Fruit fly (Drosophila melanogaster) whole organism, prepupa: Measurements from ENCODE around the gene CG12009.

Source experiments
- Blimp-1 ChIP-seq: fragments of 200-800 bp; sonication (Bioruptor generic); optimal IDR thresholded peaks from 3 replicates; lab custom pipeline; 2017; ENCODE audit warnings: missing biosample characterization, missing genetic modification characterization, mild to moderate bottlenecking, moderate library complexity, missing genetic modification reagents
- CG10631 ChIP-seq: fragments of 200-800 bp; sonication (Bioruptor generic); optimal IDR thresholded peaks from 2 replicates; lab custom pipeline; 2016; ENCODE audit warnings: missing biosample characterization, missing genetic modification characterization
- CG10669 ChIP-seq: fragments of 200-800 bp; sonication (Bioruptor generic); optimal IDR thresholded peaks from 3 replicates; lab custom pipeline; 2018; ENCODE audit warnings: missing biosample characterization, mild to moderate bottlenecking, missing genetic modification characterization, moderate library complexity
- CG11762 ChIP-seq: fragments of 200-800 bp; sonication (Bioruptor generic); optimal IDR thresholded peaks from 3 replicates; lab custom pipeline; 2016; ENCODE audit warnings: missing biosample characterization, missing genetic modification characterization; ENCODE audit not compliant: insufficient read depth
- CG3032 ChIP-seq: fragments of 200-800 bp; optimal IDR thresholded peaks from 2 replicates; lab custom pipeline; 2019; ENCODE audit warnings: missing biosample characterization, mild to moderate bottlenecking, missing genetic modification characterization, moderate library complexity
- CG31627 ChIP-seq: fragments of 200-800 bp; sonication (Bioruptor generic); optimal IDR thresholded peaks from 3 replicates; lab custom pipeline; 2016; ENCODE audit warnings: missing biosample characterization, missing genetic modification characterization
- CG32006 ChIP-seq: fragments of 200-800 bp; sonication (Bioruptor generic); optimal IDR thresholded peaks from 3 replicates; lab custom pipeline; 2017; ENCODE audit warnings: missing biosample characterization, mild to moderate bottlenecking, missing genetic modification characterization
- CG34406 ChIP-seq: fragments of 200-800 bp; sonication (Bioruptor generic); optimal IDR thresholded peaks from 3 replicates; lab custom pipeline; 2016; ENCODE audit warnings: missing biosample characterization, missing genetic modification characterization
- CG3919 ChIP-seq: fragments of 200-800 bp; sonication (Bioruptor generic); optimal IDR thresholded peaks from 3 replicates; lab custom pipeline; 2016; ENCODE audit warnings: missing biosample characterization, missing genetic modification characterization
- CG4318 ChIP-seq: fragments of 200-800 bp; sonication (Bioruptor generic); optimal IDR thresholded peaks from 3 replicates; lab custom pipeline; 2017; ENCODE audit warnings: missing biosample characterization, mild to moderate bottlenecking, missing genetic modification characterization
- CG6276 ChIP-seq: fragments of 200-800 bp; sonication (Bioruptor generic); optimal IDR thresholded peaks from 2 replicates; lab custom pipeline; 2017; ENCODE audit warnings: missing biosample characterization, mild to moderate bottlenecking, missing genetic modification characterization
- CG6808 ChIP-seq: fragments of 200-800 bp; sonication (Bioruptor generic); optimal IDR thresholded peaks from 3 replicates; lab custom pipeline; 2017; ENCODE audit warnings: missing biosample characterization, missing genetic modification characterization, mild to moderate bottlenecking, moderate library complexity, missing genetic modification reagents
- CG6854 ChIP-seq: fragments of 200-800 bp; sonication (Bioruptor generic); optimal IDR thresholded peaks from 2 replicates; lab custom pipeline; 2017; ENCODE audit warnings: missing biosample characterization, mild to moderate bottlenecking, missing genetic modification characterization
- CG7368 ChIP-seq: fragments of 200-800 bp; sonication (Bioruptor generic); optimal IDR thresholded peaks from 3 replicates; lab custom pipeline; 2016; ENCODE audit warnings: missing biosample characterization, missing genetic modification characterization
- CG8119 ChIP-seq: fragments of 200-800 bp; sonication (Bioruptor generic); IDR thresholded peaks from 3 replicates; pipeline ENCODE4 v1.3.6; 2022; ENCODE audit warnings: missing biosample characterization, missing genetic modification characterization
- CG8319 ChIP-seq: fragments of 200-800 bp; sonication (Bioruptor generic); optimal IDR thresholded peaks from 3 replicates; lab custom pipeline; 2016; ENCODE audit warnings: missing biosample characterization, missing genetic modification characterization
- CG8632 ChIP-seq: fragments of 200-800 bp; sonication (Bioruptor generic); optimal IDR thresholded peaks from 3 replicates; lab custom pipeline; 2016; ENCODE audit warnings: missing biosample characterization, missing genetic modification characterization
- CG9139 ChIP-seq: fragments of 200-800 bp; sonication (Bioruptor generic); optimal IDR thresholded peaks from 3 replicates; lab custom pipeline; 2017; ENCODE audit warnings: missing biosample characterization, mild to moderate bottlenecking, missing genetic modification characterization
- Eip75B ChIP-seq: fragments of 200-800 bp; sonication (Bioruptor generic); optimal IDR thresholded peaks from 3 replicates; lab custom pipeline; 2016; ENCODE audit warnings: missing biosample characterization, missing genetic modification characterization
- Eip78C ChIP-seq: fragments of 200-800 bp; sonication (Bioruptor generic); peaks from one replicate; lab custom pipeline; 2016; ENCODE audit warnings: missing biosample characterization, missing genetic modification characterization
- Ets96B ChIP-seq: fragments of 200-800 bp; optimal IDR thresholded peaks from 2 replicates; lab custom pipeline; 2019; ENCODE audit warnings: missing biosample characterization, mild to moderate bottlenecking, missing genetic modification characterization, moderate library complexity
- Gug ChIP-seq: fragments of 200-800 bp; sonication (Bioruptor generic); IDR thresholded peaks from 2 replicates; pipeline ENCODE4 v1.3.6; 2022; ENCODE audit warnings: missing biosample characterization, missing genetic modification characterization
- Hr38 ChIP-seq: sonication (Bioruptor generic); optimal IDR thresholded peaks from 2 replicates; lab custom pipeline; 2016; ENCODE audit warnings: missing biosample characterization, missing genetic modification characterization
- Hr4 ChIP-seq: fragments of 200-800 bp; sonication (Bioruptor generic); optimal IDR thresholded peaks from 3 replicates; lab custom pipeline; 2016; ENCODE audit warnings: missing biosample characterization, missing genetic modification characterization
- Lpt ChIP-seq: fragments of 200-800 bp; sonication (Bioruptor generic); optimal IDR thresholded peaks from 3 replicates; lab custom pipeline; 2016; ENCODE audit warnings: missing biosample characterization, missing genetic modification characterization
- Met ChIP-seq: fragments of 200-800 bp; sonication (Bioruptor generic); optimal IDR thresholded peaks from 3 replicates; lab custom pipeline; 2016; ENCODE audit warnings: missing biosample characterization, missing genetic modification characterization
- OdsH ChIP-seq: fragments of 200-800 bp; sonication (Bioruptor generic); optimal IDR thresholded peaks from 3 replicates; lab custom pipeline; 2016; ENCODE audit warnings: missing biosample characterization, missing genetic modification characterization
- Smox ChIP-seq: fragments of 200-800 bp; sonication (Bioruptor generic); optimal IDR thresholded peaks from 3 replicates; lab custom pipeline; 2016; ENCODE audit warnings: missing biosample characterization, missing genetic modification characterization
- Sox15 ChIP-seq: fragments of 200-800 bp; sonication (Bioruptor generic); optimal IDR thresholded peaks from 3 replicates; lab custom pipeline; 2016; ENCODE audit warnings: missing biosample characterization, missing genetic modification characterization
- achi ChIP-seq: fragments of 200-800 bp; sonication (Bioruptor generic); optimal IDR thresholded peaks from 3 replicates; lab custom pipeline; 2016; ENCODE audit warnings: missing biosample characterization, missing genetic modification characterization
- acj6 ChIP-seq: fragments of 200-800 bp; sonication (Bioruptor generic); optimal IDR thresholded peaks from 3 replicates; lab custom pipeline; 2016; ENCODE audit warnings: missing biosample characterization, missing genetic modification characterization
- cyc ChIP-seq: fragments of 200-800 bp; sonication (Bioruptor generic); optimal IDR thresholded peaks from 3 replicates; lab custom pipeline; 2016; ENCODE audit warnings: missing biosample characterization, missing genetic modification characterization
- dac ChIP-seq: fragments of 200-800 bp; sonication (Bioruptor generic); optimal IDR thresholded peaks from 2 replicates; lab custom pipeline; 2017; ENCODE audit warnings: missing biosample characterization, mild to moderate bottlenecking, missing genetic modification characterization
- dsx ChIP-seq: fragments of 200-800 bp; optimal IDR thresholded peaks from 3 replicates; lab custom pipeline; 2019; ENCODE audit warnings: missing biosample characterization, mild to moderate bottlenecking, missing genetic modification characterization, moderate library complexity; ENCODE audit not compliant: poor library complexity, severe bottlenecking
- eg ChIP-seq: fragments of 200-800 bp; sonication (Bioruptor generic); IDR thresholded peaks from 3 replicates; pipeline ENCODE4 v1.3.6; 2022; ENCODE audit warnings: missing biosample characterization, missing genetic modification characterization
- fd85E ChIP-seq: fragments of 200-800 bp; sonication (Bioruptor generic); optimal IDR thresholded peaks from 3 replicates; lab custom pipeline; 2016; ENCODE audit warnings: missing biosample characterization, missing genetic modification characterization
- lz ChIP-seq: fragments of 200-800 bp; sonication (Bioruptor generic); optimal IDR thresholded peaks from 3 replicates; lab custom pipeline; 2016; ENCODE audit warnings: missing biosample characterization, missing genetic modification characterization
- net ChIP-seq: fragments of 200-800 bp; sonication (Bioruptor generic); optimal IDR thresholded peaks from 3 replicates; lab custom pipeline; 2016; ENCODE audit warnings: missing biosample characterization, missing genetic modification characterization
- pdm3 ChIP-seq: fragments of 200-800 bp; sonication (Bioruptor generic); optimal IDR thresholded peaks from 3 replicates; lab custom pipeline; 2016; ENCODE audit warnings: missing biosample characterization, missing genetic modification characterization
- salr ChIP-seq, 2 experiments: fragments of 200-800 bp; sonication (Bioruptor generic); optimal IDR thresholded peaks; 3 replicates each; lab custom pipeline; 2016 to 2018; ENCODE audit warnings: missing biosample characterization in 2 of 2, missing genetic modification characterization in 2 of 2, mild to moderate bottlenecking in 1 of 2
- ss ChIP-seq, 2 experiments: fragments of 200-800 bp; sonication (Bioruptor generic); optimal IDR thresholded peaks; 2 replicates in 1 of 2; 3 replicates in 1 of 2; lab custom pipeline; 2017 to 2018; ENCODE audit warnings: mild to moderate bottlenecking in 2 of 2, missing biosample characterization in 2 of 2, missing genetic modification characterization in 2 of 2, moderate library complexity in 1 of 2
- svp ChIP-seq: fragments of 200-800 bp; sonication (Bioruptor generic); peaks from one replicate; lab custom pipeline; 2016; ENCODE audit warnings: missing biosample characterization, missing genetic modification characterization
- topi ChIP-seq: fragments of 200-800 bp; sonication (Bioruptor generic); optimal IDR thresholded peaks from 3 replicates; lab custom pipeline; 2016; ENCODE audit warnings: missing biosample characterization, missing genetic modification characterization
- vri ChIP-seq: fragments of 200-800 bp; sonication (Bioruptor generic); optimal IDR thresholded peaks from 3 replicates; lab custom pipeline; 2016; ENCODE audit warnings: missing biosample characterization, mild to moderate bottlenecking, missing genetic modification characterization

CG12009 gene

DNA sequence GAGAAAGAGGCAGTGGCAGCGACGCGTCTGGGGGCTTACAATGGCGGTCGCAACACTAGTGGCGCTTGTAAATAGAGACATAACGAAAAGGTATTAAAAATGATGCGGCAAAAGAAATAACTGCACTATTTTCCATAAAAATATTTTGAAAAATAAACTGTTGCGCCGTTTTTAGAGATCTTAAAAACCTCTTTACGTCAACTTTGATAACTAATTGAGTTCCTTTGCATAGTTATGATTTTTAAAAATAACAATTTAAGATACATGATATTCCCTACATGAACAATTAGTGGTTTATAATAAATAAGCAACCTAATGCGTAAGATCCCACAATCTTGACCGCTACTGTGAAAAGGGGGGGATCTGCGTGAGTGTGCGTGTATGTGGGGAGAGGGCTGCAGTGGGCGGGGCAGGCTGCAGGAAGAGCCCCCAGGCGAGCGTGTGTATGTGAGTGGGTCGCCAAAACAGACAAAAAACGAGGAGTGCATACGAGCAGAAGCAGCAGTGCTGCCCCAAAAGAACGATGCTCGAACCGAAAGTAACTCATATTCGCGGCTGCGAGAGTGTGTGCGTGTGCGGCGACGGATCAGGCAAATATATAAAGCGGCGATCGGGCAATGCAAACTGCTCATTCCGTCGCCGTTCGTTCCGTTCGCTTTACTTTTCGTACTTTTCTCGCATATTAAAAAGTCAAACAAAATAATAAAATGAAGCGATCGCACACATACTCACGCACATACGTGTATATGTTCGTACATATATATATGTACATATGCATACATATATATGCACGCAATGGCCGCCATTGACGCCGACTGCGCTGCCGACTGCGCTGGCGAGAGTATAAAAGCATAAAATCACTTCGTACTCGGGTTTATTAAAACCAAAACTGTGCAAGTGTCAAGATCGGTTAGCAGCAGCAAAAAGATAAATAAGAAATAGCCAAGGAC, 42.3 kb upstream of the CG12009 start (continued):
- TF ChIP-seq CG34406 (GFP tag; lab: Kevin White, UChicago) (peak; percentile 99), ss (GFP tag; optimal IDR thresholded peaks at IDR 0.05; lab: Kevin White, UChicago) (peak; percentile 98 to 99), CG4318 (GFP tag; lab: Kevin White, UChicago) (peak; percentile 93), topi (GFP tag; lab: Kevin White, UChicago) (peak; percentile 99), CG3919 (GFP tag; lab: Kevin White, UChicago) (peak; percentile 98), OdsH (GFP tag; lab: Kevin White, UChicago) (peak; percentile 98), Hr4 (GFP tag; lab: Kevin White, UChicago) (peak; percentile 96), CG3032 (peak; percentile 98), CG32006 (GFP tag; lab: Kevin White, UChicago) (peak; percentile 98), pdm3 (GFP tag; lab: Kevin White, UChicago) (peak; percentile 97)
- TF ChIP-seq, all 60 proteins: peak for 58

DNA sequence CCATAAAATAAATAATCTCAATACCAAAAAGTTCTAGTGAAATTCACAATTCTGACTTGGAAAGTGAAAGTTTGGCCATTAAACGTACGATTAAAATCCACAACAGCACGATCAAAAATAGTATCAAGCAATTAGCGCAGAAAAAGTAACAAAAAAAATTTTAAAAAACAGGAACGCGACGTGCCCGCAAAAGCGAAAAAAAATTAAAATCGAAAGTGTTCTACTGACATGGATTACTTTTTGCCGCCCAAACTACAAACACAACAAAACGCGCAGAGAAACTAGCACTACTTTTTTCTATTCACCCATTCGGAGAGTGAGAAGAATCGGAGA, 41.6 kb upstream of the CG12009 start:
- no peak for TF ChIP-seq eg
- TF ChIP-seq Hr4 (GFP tag; lab: Kevin White, UChicago) = no peak
- TF ChIP-seq Met (GFP tag; lab: Kevin White, UChicago) = no peak
- TF ChIP-seq CG8319 (GFP tag; lab: Kevin White, UChicago) = no peak
- no peak for TF ChIP-seq Sox15
- TF ChIP-seq CG3032 = no peak
- TF ChIP-seq Blimp-1 = peak; percentile 85

- TF ChIP-seq CG7368 (GFP tag; lab: Kevin White, UChicago) = peak; percentile 65
- TF ChIP-seq CG9139 (GFP tag; lab: Kevin White, UChicago) = peak; percentile 8
- TF ChIP-seq svp = peak; percentile 78
- TF ChIP-seq CG6808 (GFP tag; lab: Kevin White, UChicago) = peak; percentile 69
- TF ChIP-seq salr (GFP tag; optimal IDR thresholded peaks at IDR 0.05; lab: Kevin White, UChicago) = peak in 1 of 2 experiments; percentile 99
- TF ChIP-seq dsx = peak; percentile 28
- TF ChIP-seq lz (GFP tag; lab: Kevin White, UChicago) = peak; percentile 41
- TF ChIP-seq Smox (GFP tag; lab: Kevin White, UChicago) = peak; percentile 33
- peak; percentile 36 for TF ChIP-seq CG31627 (GFP tag; lab: Kevin White, UChicago)
- peak; percentile 94 for TF ChIP-seq CG6276 (GFP tag; lab: Kevin White, UChicago)
- no peak for TF ChIP-seq CG6854
- TF ChIP-seq Lpt (GFP tag; lab: Kevin White, UChicago) = peak; percentile 94
- TF ChIP-seq net (GFP tag; lab: Kevin White, UChicago) = peak; percentile 84
- TF ChIP-seq Eip75B (GFP tag; lab: Kevin White, UChicago) = peak; percentile 70
- TF ChIP-seq Gug = peak; percentile 86
- TF ChIP-seq Sox15 = peak; percentile 38
- TF ChIP-seq cyc (GFP tag; lab: Kevin White, UChicago) = peak; percentile 38
- peak; percentile 90 for TF ChIP-seq CG10631 (GFP tag; lab: Kevin White, UChicago)
- TF ChIP-seq fd85E (GFP tag; lab: Kevin White, UChicago) = no peak
- TF ChIP-seq CG10669 (GFP tag; lab: Kevin White, UChicago) = peak; percentile 59
- peak; percentile 60 for TF ChIP-seq CG8632 (GFP tag; lab: Kevin White, UChicago)
- TF ChIP-seq CG3032 = peak; percentile 63
- peak; percentile 43 for TF ChIP-seq Blimp-1
- TF ChIP-seq Ets96B = peak; percentile 68
- peak; percentile 94 for TF ChIP-seq CG8119 (GFP tag; lab: Robert Waterston, UW)
- peak; percentile 90 for TF ChIP-seq achi
- peak; percentile 10 for TF ChIP-seq vri (GFP tag; lab: Kevin White, UChicago)
- TF ChIP-seq acj6 (GFP tag; lab: Kevin White, UChicago) = peak; percentile 86
- TF ChIP-seq dac = peak; percentile 88
- no peak for TF ChIP-seq Hr38
- TF ChIP-seq OdsH (GFP tag; lab: Kevin White, UChicago) = peak; percentile 89
- TF ChIP-seq CG11762 (GFP tag; lab: Kevin White, UChicago) = peak; percentile 83
- TF ChIP-seq Eip78C (GFP tag; lab: Kevin White, UChicago) = peak; percentile 95
Observed at dm6 chr3L:3249997-3250774, 41.1 kb upstream of the CG12009 start.
